Fruit fly (Drosophila melanogaster): ENCODE results near the gene Myb.

The Myb gene

dm6 chrX:15859869-15860268 is 2.2 kb upstream of the Myb start, which contains the start of gene Gbeta13F (continued):
- TF ChIP-seq pros (GFP tag; optimal IDR thresholded peaks at IDR 0.05) (no peak), CG8765 (GFP tag; IDR thresholded peaks at IDR 0.05) (no peak), Hr3 (GFP tag; optimal IDR thresholded peaks at IDR 0.05) (no peak), sim (GFP tag; IDR thresholded peaks at IDR 0.05) (no peak), hkb (optimal IDR thresholded peaks at IDR 0.05) (no peak), hkb (GFP tag; IDR thresholded peaks at IDR 0.05) (no peak), CG33557 (GFP tag; optimal IDR thresholded peaks at IDR 0.05) (no peak), Doc2 (GFP tag; IDR thresholded peaks at IDR 0.05) (no peak), lola (GFP tag; optimal IDR thresholded peaks at IDR 0.05) (no peak), CG33213 (GFP tag; optimal IDR thresholded peaks at IDR 0.05) (no peak), CG17361 (GFP tag; IDR thresholded peaks at IDR 0.05) (no peak), CG31224 (GFP tag; IDR thresholded peaks at IDR 0.05) (no peak), lilli (GFP tag; optimal IDR thresholded peaks at IDR 0.05) (no peak), salm (tag; optimal IDR thresholded peaks at IDR 0.05) (no peak), aop (GFP tag; IDR thresholded peaks at IDR 0.05) (no peak), Sox100B (GFP tag; optimal IDR thresholded peaks at IDR 0.05) (no peak), MTF-1 (GFP tag; optimal IDR thresholded peaks at IDR 0.05; ENCODE audit: borderline replicate concordance) (no peak), CG17568 (GFP tag; optimal IDR thresholded peaks at IDR 0.05) (no peak), Chrac-16 (GFP tag; optimal IDR thresholded peaks at IDR 0.05) (no peak), CG18262 (tag; optimal IDR thresholded peaks at IDR 0.05) (no peak), chinmo (GFP tag; IDR thresholded peaks at IDR 0.05; ENCODE audit: partially characterized antibody) (0 out of 4 replicates have a peak, but pooled peaks have one; percentile 9), HmgD (GFP tag; optimal IDR thresholded peaks at IDR 0.05) (no peak), nerfin-2 (GFP tag; IDR thresholded peaks at IDR 0.05; ENCODE audit: partially characterized antibody) (no peak; the same call in 1 of the 2 replicates), CG1602 (GFP tag; optimal IDR thresholded peaks at IDR 0.05) (no peak), CG10321 (GFP tag; IDR thresholded peaks at IDR 0.05) (no peak), exex (tag; optimal IDR thresholded peaks at IDR 0.05) (no peak), CTCF (GFP tag; optimal IDR thresholded peaks at IDR 0.05) (no peak), NfI (GFP tag; optimal IDR thresholded peaks at IDR 0.05) (no peak), Oli (tag; optimal IDR thresholded peaks at IDR 0.05) (no peak), Bteb2 (GFP tag; optimal IDR thresholded peaks at IDR 0.05) (no peak), luna (GFP tag; optimal IDR thresholded peaks at IDR 0.05) (no peak), gcm2 (GFP tag; optimal IDR thresholded peaks at IDR 0.05) (no peak), Dbx (GFP tag; IDR thresholded peaks at IDR 0.05) (no peak), unpg (GFP tag; optimal IDR thresholded peaks at IDR 0.05) (no peak), fd64A (GFP tag; optimal IDR thresholded peaks at IDR 0.05) (no peak), CG11696 (GFP tag; IDR thresholded peaks at IDR 0.05) (no peak), Sin3A (optimal IDR thresholded peaks at IDR 0.05) (no peak), CG10565 (GFP tag; optimal IDR thresholded peaks at IDR 0.05) (no peak), caup (GFP tag; optimal IDR thresholded peaks at IDR 0.05; ENCODE audit: severe bottlenecking) (no peak), B-H1 (GFP tag; IDR thresholded peaks at IDR 0.05) (no peak), bsh (GFP tag; optimal IDR thresholded peaks at IDR 0.05) (no peak), kah (GFP tag; optimal IDR thresholded peaks at IDR 0.05) (no peak), CG4820 (GFP tag; optimal IDR thresholded peaks at IDR 0.05) (no peak), ttk (GFP tag; IDR thresholded peaks at IDR 0.05) (no peak; the same call in 1 of the 2 replicates), gfzf (GFP tag; optimal IDR thresholded peaks at IDR 0.05) (no peak), Tbp (GFP tag; optimal IDR thresholded peaks at IDR 0.05) (no peak), tio (GFP tag; optimal IDR thresholded peaks at IDR 0.05) (no peak), Bgb (GFP tag; IDR thresholded peaks at IDR 0.05; ENCODE audit: partially characterized antibody) (peak; percentile 59), CG17612 (GFP tag; IDR thresholded peaks at IDR 0.05) (no peak), Bdp1 (GFP tag; optimal IDR thresholded peaks at IDR 0.05) (no peak), CG7271 (tag; optimal IDR thresholded peaks at IDR 0.05) (no peak), z (GFP tag; IDR thresholded peaks at IDR 0.05) (no peak), Eip74EF (GFP tag; optimal IDR thresholded peaks at IDR 0.05) (no peak)
